Worm (Caenorhabditis elegans) whole organism, young adult: ENCODE measurements around the gene F38B7.3.

Experiments used
- B0019.2 ChIP-seq: fragments of 200-800 bp; sonication (Bioruptor generic); conservative IDR thresholded peaks from 2 replicates; pipeline ENCODE4 v1.3.6; 2022; ENCODE audit warnings: missing genetic modification reagents, missing genetic modification characterization, missing compliant biosample characterization
- C06A6.2 ChIP-seq: fragments of 200-800 bp; sonication (Bioruptor generic); conservative IDR thresholded peaks from 2 replicates; pipeline ENCODE4 v1.3.6; 2022; ENCODE audit warnings: missing genetic modification characterization, missing compliant biosample characterization
- C17E4.6 ChIP-seq: fragments of 200-800 bp; sonication (Bioruptor generic); IDR thresholded peaks from 2 replicates; pipeline ENCODE4 v1.3.6; 2022; ENCODE audit warnings: missing genetic modification reagents, missing genetic modification characterization, missing compliant biosample characterization
- F22D6.2 ChIP-seq: sonication (generic microtip); optimal IDR thresholded peaks from 2 replicates; lab custom pipeline; 2016; ENCODE audit warnings: mild to moderate bottlenecking, missing genetic modification characterization, missing compliant biosample characterization
- F55B11.4 ChIP-seq: sonication (generic microtip); optimal IDR thresholded peaks from 2 replicates; lab custom pipeline; 2016; ENCODE audit warnings: missing compliant biosample characterization, missing genetic modification characterization, borderline replicate concordance; ENCODE audit not compliant: insufficient read depth
- F57C9.4 ChIP-seq: sonication (generic microtip); optimal IDR thresholded peaks from 2 replicates; lab custom pipeline; 2017; ENCODE audit warnings: mild to moderate bottlenecking, missing genetic modification characterization, missing compliant biosample characterization
- K11D2.4 ChIP-seq: fragments of 200-800 bp; sonication (Bioruptor generic); IDR thresholded peaks from 2 replicates; pipeline ENCODE4 v1.3.6; 2022; ENCODE audit warnings: missing genetic modification reagents, missing genetic modification characterization, missing compliant biosample characterization
- T26A5.8 ChIP-seq: sonication (generic microtip); optimal IDR thresholded peaks from 2 replicates; lab custom pipeline; 2016; ENCODE audit warnings: missing genetic modification characterization, missing compliant biosample characterization
- Y53G8AR.9 ChIP-seq: fragments of 200-800 bp; sonication (Bioruptor generic); conservative IDR thresholded peaks from 2 replicates; pipeline ENCODE4 v1.3.6; 2022; ENCODE audit warnings: missing genetic modification reagents, missing genetic modification characterization, missing compliant biosample characterization
- Y56A3A.18 ChIP-seq: fragments of 200-800 bp; sonication (Bioruptor generic); IDR thresholded peaks from 2 replicates; pipeline ENCODE4 v1.3.6; 2022; ENCODE audit warnings: missing genetic modification reagents, missing genetic modification characterization, missing compliant biosample characterization
- akir-1 ChIP-seq: fragments of 200-800 bp; sonication (Bioruptor generic); optimal IDR thresholded peaks from 2 replicates; lab custom pipeline; 2018; ENCODE audit warnings: mild to moderate bottlenecking, missing genetic modification characterization, moderate library complexity, missing compliant biosample characterization
- ama-1 ChIP-seq, 3 experiments: fragments of 150-350 bp in 1 of 3; sonication (generic microtip) in 2 of 3; optimal IDR thresholded peaks; 2 replicates each; lab custom pipeline; 2014 to 2018; ENCODE audit warnings: missing biosample characterization in 2 of 3, missing genetic modification characterization in 2 of 3, missing genetic modification reagents in 2 of 3
- attf-5 ChIP-seq: fragments of 200-800 bp; sonication (Bioruptor generic); optimal IDR thresholded peaks from 2 replicates; lab custom pipeline; 2018; ENCODE audit warnings: mild to moderate bottlenecking, missing genetic modification characterization, missing compliant biosample characterization
- ccch-3 ChIP-seq: fragments of 200-800 bp; sonication (Bioruptor generic); optimal IDR thresholded peaks from 2 replicates; lab custom pipeline; 2018; ENCODE audit warnings: mild to moderate bottlenecking, missing genetic modification characterization, missing compliant biosample characterization
- cebp-1 ChIP-seq, 2 experiments: fragments of 200-800 bp in 1 of 2; sonication (Bioruptor generic) in 1 of 2; sonication (generic microtip) in 1 of 2; IDR thresholded peaks in 1 of 2; optimal IDR thresholded peaks in 1 of 2; 2 replicates each; pipeline versions ENCODE4 v1.3.6 to Lab custom; 2017 to 2022; ENCODE audit warnings: missing compliant biosample characterization in 2 of 2, missing genetic modification characterization in 2 of 2, mild to moderate bottlenecking in 1 of 2, missing genetic modification reagents in 1 of 2, moderate library complexity in 1 of 2
- ceh-27 ChIP-seq: fragments of 200-800 bp; sonication (Bioruptor generic); optimal IDR thresholded peaks from 2 replicates; lab custom pipeline; 2018; ENCODE audit warnings: mild to moderate bottlenecking, missing genetic modification characterization, moderate library complexity, missing compliant biosample characterization
- ceh-58 ChIP-seq: fragments of 200-800 bp; sonication (Bioruptor generic); IDR thresholded peaks from 2 replicates; pipeline ENCODE4 v1.3.6; 2022; ENCODE audit warnings: missing genetic modification characterization, missing compliant biosample characterization
- ceh-91 ChIP-seq: fragments of 200-800 bp; sonication (Bioruptor generic); IDR thresholded peaks from 2 replicates; pipeline ENCODE4 v1.3.6; 2022; ENCODE audit warnings: missing genetic modification reagents, missing genetic modification characterization, missing compliant biosample characterization
- chd-7 ChIP-seq: sonication (generic microtip); optimal IDR thresholded peaks from 2 replicates; lab custom pipeline; 2016; ENCODE audit warnings: mild to moderate bottlenecking, missing genetic modification characterization, moderate library complexity, missing compliant biosample characterization
- hrde-1 ChIP-seq: sonication (generic microtip); optimal IDR thresholded peaks from 2 replicates; lab custom pipeline; 2016; ENCODE audit warnings: missing genetic modification characterization, mild to moderate bottlenecking, missing compliant biosample characterization, moderate library complexity, missing genotype, missing genetic modification reagents, borderline replicate concordance
- hsf-1 ChIP-seq: fragments of 200-800 bp; sonication (Bioruptor generic); IDR thresholded peaks from 2 replicates; pipeline ENCODE4 v1.3.6; 2022; ENCODE audit warnings: missing genetic modification reagents, missing genetic modification characterization, missing compliant biosample characterization
- let-526 ChIP-seq: fragments of 200-800 bp; sonication (Bioruptor generic); IDR thresholded peaks from 2 replicates; pipeline ENCODE4 v1.3.6; 2022; ENCODE audit warnings: missing genetic modification reagents, missing genetic modification characterization, missing compliant biosample characterization
- lin-26 ChIP-seq: fragments of 200-800 bp; sonication (Bioruptor generic); IDR thresholded peaks from 2 replicates; pipeline ENCODE4 v1.3.6; 2022; ENCODE audit warnings: missing genetic modification reagents, missing genetic modification characterization, missing compliant biosample characterization
- lsy-27 ChIP-seq: sonication (generic microtip); optimal IDR thresholded peaks from 2 replicates; lab custom pipeline; 2017; ENCODE audit warnings: missing genetic modification characterization, mild to moderate bottlenecking, missing compliant biosample characterization, antibody characterized with exemption, missing genotype, borderline replicate concordance; ENCODE audit not compliant: insufficient read depth
- madf-10 ChIP-seq: sonication (generic microtip); optimal IDR thresholded peaks from 2 replicates; lab custom pipeline; 2016; ENCODE audit warnings: mild to moderate bottlenecking, missing genetic modification characterization, missing compliant biosample characterization
- madf-8 ChIP-seq: fragments of 200-800 bp; sonication (Bioruptor generic); conservative IDR thresholded peaks from 2 replicates; pipeline ENCODE4 v1.3.6; 2022; ENCODE audit warnings: missing genetic modification reagents, missing genetic modification characterization, missing compliant biosample characterization
- nhr-120 ChIP-seq: fragments of 200-800 bp; sonication (Bioruptor generic); IDR thresholded peaks from 2 replicates; pipeline ENCODE4 v1.3.6; 2022; ENCODE audit warnings: missing genetic modification characterization, missing compliant biosample characterization
- nhr-80 ChIP-seq: sonication (generic microtip); optimal IDR thresholded peaks from 2 replicates; lab custom pipeline; 2016; ENCODE audit warnings: missing genetic modification characterization, missing compliant biosample characterization
- pbrm-1 ChIP-seq: fragments of 200-800 bp; sonication (Bioruptor generic); IDR thresholded peaks from 2 replicates; pipeline ENCODE4 v1.3.6; 2022; ENCODE audit warnings: missing genetic modification reagents, missing genetic modification characterization, missing compliant biosample characterization
- repo-1 ChIP-seq: sonication (generic microtip); optimal IDR thresholded peaks from 2 replicates; lab custom pipeline; 2017; ENCODE audit warnings: mild to moderate bottlenecking, missing genetic modification characterization, missing compliant biosample characterization
- rpc-1 ChIP-seq, 2 experiments: fragments of 150-350 bp in 1 of 2; sonication (generic microtip) in 1 of 2; optimal IDR thresholded peaks; 2 replicates each; lab custom pipeline; 2014 to 2018; ENCODE audit warnings: missing biosample characterization in 1 of 2, missing genetic modification characterization in 1 of 2, missing genetic modification reagents in 1 of 2, missing genotype in 1 of 2
- snpc-1.1 ChIP-seq: sonication (generic microtip); optimal IDR thresholded peaks from 2 replicates; lab custom pipeline; 2017; ENCODE audit warnings: missing genetic modification characterization, mild to moderate bottlenecking, missing compliant biosample characterization, antibody characterized with exemption, moderate library complexity, missing genotype, missing genetic modification reagents; ENCODE audit not compliant: insufficient read depth
- snpc-4 ChIP-seq, 5 experiments: fragments of 150-350 bp in 1 of 5; sonication (generic microtip) in 4 of 5; optimal IDR thresholded peaks; 2 replicates each; lab custom pipeline; 2014 to 2018; ENCODE audit warnings: missing genetic modification characterization in 5 of 5, missing biosample characterization in 3 of 5, antibody characterized with exemption in 2 of 5, mild to moderate bottlenecking in 2 of 5, missing compliant biosample characterization in 2 of 5, missing genotype in 2 of 5, moderate library complexity in 2 of 5, missing genetic modification reagents in 1 of 5
- somi-1 ChIP-seq: fragments of 200-800 bp; sonication (Bioruptor generic); optimal IDR thresholded peaks from 2 replicates; lab custom pipeline; 2018; ENCODE audit warnings: mild to moderate bottlenecking, missing genetic modification characterization, missing compliant biosample characterization
- tbx-9 ChIP-seq: sonication (generic microtip); optimal IDR thresholded peaks from 2 replicates; lab custom pipeline; 2016; ENCODE audit warnings: borderline replicate concordance, missing genetic modification characterization, inconsistent platforms, missing compliant biosample characterization
- xnd-1 ChIP-seq: sonication (generic microtip); optimal IDR thresholded peaks from 2 replicates; lab custom pipeline; 2016; ENCODE audit warnings: missing genotype, missing genetic modification reagents, missing genetic modification characterization, missing compliant biosample characterization
- zfh-2 ChIP-seq: fragments of 200-800 bp; sonication (Bioruptor generic); conservative IDR thresholded peaks from 2 replicates; pipeline ENCODE4 v1.3.6; 2022; ENCODE audit warnings: missing genetic modification reagents, missing genetic modification characterization, missing compliant biosample characterization
- ztf-22 ChIP-seq: fragments of 200-800 bp; sonication (Bioruptor generic); optimal IDR thresholded peaks from 2 replicates; lab custom pipeline; 2018; ENCODE audit warnings: mild to moderate bottlenecking, missing genetic modification characterization, moderate library complexity, missing compliant biosample characterization
- ztf-26 ChIP-seq: sonication (generic microtip); optimal IDR thresholded peaks from 2 replicates; lab custom pipeline; 2017; ENCODE audit warnings: missing genetic modification characterization, missing compliant biosample characterization
- ztf-28 ChIP-seq: fragments of 200-800 bp; sonication (Bioruptor generic); IDR thresholded peaks from 2 replicates; pipeline ENCODE4 v1.3.6; 2022; ENCODE audit warnings: missing genetic modification reagents, missing genetic modification characterization, missing compliant biosample characterization

The F38B7.3 gene

ce11 chrV:11532535-11532853, 16.4 kb upstream of the F38B7.3 start:
- TF ChIP-seq T26A5.8 (tag; lab: Kevin White, UChicago) (no peak), C06A6.2 (GFP tag; lab: Robert Waterston, UW) (0 out of 2 replicates have a peak, but pooled peaks have one; percentile 7), C17E4.6 (GFP tag; lab: Robert Waterston, UW) (no peak), ama-1 (optimal IDR thresholded peaks at IDR 0.05; lab: Kevin White, UChicago) (peak; percentile 52), ama-1 (GFP tag; optimal IDR thresholded peaks at IDR 0.05; lab: Kevin White, UChicago) (no peak), F57C9.4 (tag; lab: Kevin White, UChicago) (no peak), cebp-1 (GFP tag; IDR thresholded peaks at IDR 0.05; lab: Robert Waterston, UW) (no peak), cebp-1 (tag; optimal IDR thresholded peaks at IDR 0.05; lab: Kevin White, UChicago) (peak; percentile 22), rpc-1 (optimal IDR thresholded peaks at IDR 0.05; lab: Kevin White, UChicago) (no peak), rpc-1 (tag; optimal IDR thresholded peaks at IDR 0.05; lab: Kevin White, UChicago) (no peak), ztf-22 (no peak), nhr-80 (tag; lab: Kevin White, UChicago) (peak; percentile 49), F55B11.4 (tag; lab: Kevin White, UChicago) (no peak), Y53G8AR.9 (GFP tag; lab: Robert Waterston, UW) (0 out of 2 replicates have a peak, but pooled peaks have one; percentile 2), attf-5 (GFP tag; lab: Kevin White, UChicago) (peak; percentile 23), somi-1 (GFP tag; lab: Kevin White, UChicago) (no peak), Y56A3A.18 (GFP tag; lab: Robert Waterston, UW) (no peak), tbx-9 (tag; lab: Kevin White, UChicago) (no peak), snpc-4 (GFP tag; optimal IDR thresholded peaks at IDR 0.05; lab: Kevin White, UChicago) (no peak), snpc-4 (tag; optimal IDR thresholded peaks at IDR 0.05; lab: Kevin White, UChicago) (no peak)

DNA sequence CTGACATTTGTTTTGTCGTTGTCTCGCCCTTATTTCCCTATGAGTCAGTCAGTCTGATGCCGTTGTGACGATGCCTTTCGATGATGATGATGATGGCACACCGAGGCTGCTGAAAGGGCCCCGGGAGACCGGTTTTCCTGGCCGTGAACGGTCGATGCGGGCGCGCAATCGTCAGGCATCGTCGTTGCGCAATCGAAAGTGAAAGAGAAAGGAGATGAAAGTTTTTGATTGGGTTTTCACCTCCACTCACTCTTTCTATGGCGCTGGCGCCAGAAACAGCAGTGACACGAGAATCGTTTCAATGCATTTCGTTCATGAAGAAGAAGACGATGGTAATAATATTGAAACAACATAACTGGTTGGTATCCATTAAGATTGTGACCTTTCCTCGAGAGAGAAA, 15.9 kb upstream of the F38B7.3 start:
- TF ChIP-seq nhr-120 (GFP tag; lab: Robert Waterston, UW) (0 out of 2 replicates have a peak, but pooled peaks have one; percentile 75), T26A5.8 (tag; lab: Kevin White, UChicago) (no peak), cebp-1 (GFP tag; IDR thresholded peaks at IDR 0.05; lab: Robert Waterston, UW) (no peak), cebp-1 (tag; optimal IDR thresholded peaks at IDR 0.05; lab: Kevin White, UChicago) (peak; percentile 16), lin-26 (GFP tag; lab: Robert Waterston, UW) (0 out of 2 replicates have a peak, but pooled peaks have one; percentile 17), pbrm-1 (GFP tag; lab: Robert Waterston, UW) (peak; percentile 49; the same call in 1 of the 2 replicates), ceh-91 (GFP tag; lab: Robert Waterston, UW) (0 out of 2 replicates have a peak, but pooled peaks have one; percentile 23), ceh-27 (GFP tag; lab: Kevin White, UChicago) (peak; percentile 27), ceh-58 (GFP tag; lab: Robert Waterston, UW) (0 out of 2 replicates have a peak, but pooled peaks have one; percentile 33), Y53G8AR.9 (GFP tag; lab: Robert Waterston, UW) (0 out of 2 replicates have a peak, but pooled peaks have one; percentile 19), zfh-2 (GFP tag; lab: Robert Waterston, UW) (peak; percentile 82), akir-1 (GFP tag; lab: Kevin White, UChicago) (peak; percentile 74), chd-7 (no peak), ama-1 (optimal IDR thresholded peaks at IDR 0.05; lab: Kevin White, UChicago) (no peak), ama-1 (GFP tag; optimal IDR thresholded peaks at IDR 0.05; lab: Kevin White, UChicago) (no peak), hrde-1 (no peak), C06A6.2 (GFP tag; lab: Robert Waterston, UW) (0 out of 2 replicates have a peak, but pooled peaks have one; percentile 37), repo-1 (tag; lab: Kevin White, UChicago) (no peak)
- TF ChIP-seq, all 124 proteins: peak for 11

DNA sequence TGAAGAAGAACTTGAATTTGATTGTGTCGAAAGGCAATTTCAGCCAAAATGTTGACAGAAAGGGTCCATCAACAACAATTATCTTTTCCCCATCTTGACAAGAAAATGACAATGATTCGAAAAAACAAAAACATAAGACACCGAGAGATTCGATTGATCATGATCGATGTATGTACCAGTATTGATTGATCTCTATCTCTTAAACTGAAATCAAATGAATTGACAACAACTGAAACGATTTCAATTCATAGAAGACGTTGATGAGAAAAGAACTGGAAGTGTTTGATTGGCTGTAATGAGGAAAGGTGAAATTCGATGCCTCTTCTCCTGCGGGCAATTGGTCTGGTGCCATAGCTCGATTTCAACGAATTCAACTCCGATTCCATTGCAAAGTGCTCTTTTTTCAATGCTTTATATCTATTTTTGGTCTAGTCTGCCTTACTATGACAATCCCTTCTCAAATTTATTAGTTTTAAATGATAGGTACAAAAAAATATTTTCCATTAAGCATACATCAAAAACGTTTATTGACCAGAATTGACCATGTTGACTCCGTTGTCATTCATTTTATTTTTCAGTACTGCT, 15.4 kb upstream of the F38B7.3 start:
- no peak for TF ChIP-seq xnd-1 (tag; lab: Kevin White, UChicago)
- no peak for TF ChIP-seq ccch-3 (GFP tag; lab: Kevin White, UChicago)
- no peak for TF ChIP-seq B0019.2 (GFP tag; lab: Robert Waterston, UW)
- TF ChIP-seq ztf-26 (tag; lab: Kevin White, UChicago): no peak
- no peak for TF ChIP-seq hsf-1
- no peak for TF ChIP-seq madf-10 (tag; lab: Kevin White, UChicago)
- no peak for TF ChIP-seq snpc-1.1 (tag; lab: Kevin White, UChicago)
- no peak for TF ChIP-seq F22D6.2 (tag; lab: Kevin White, UChicago)
- TF ChIP-seq madf-8: no peak
- TF ChIP-seq let-526 (GFP tag; lab: Robert Waterston, UW): 0 out of 2 replicates have a peak, but pooled peaks have one; percentile 53
- no peak for TF ChIP-seq ceh-27 (GFP tag; lab: Kevin White, UChicago)
- 0 out of 2 replicates have a peak, but pooled peaks have one; percentile 49 for TF ChIP-seq K11D2.4 (GFP tag; lab: Robert Waterston, UW)
- no peak for TF ChIP-seq lsy-27
- no peak for TF ChIP-seq ztf-22
- no peak for TF ChIP-seq ztf-28 (GFP tag; lab: Robert Waterston, UW)
- TF ChIP-seq pbrm-1 (GFP tag; lab: Robert Waterston, UW): peak; percentile 0; the same call in 1 of the 2 replicates
